Worm (Caenorhabditis elegans): ENCODE data around the gene F28H7.8.

DNA sequence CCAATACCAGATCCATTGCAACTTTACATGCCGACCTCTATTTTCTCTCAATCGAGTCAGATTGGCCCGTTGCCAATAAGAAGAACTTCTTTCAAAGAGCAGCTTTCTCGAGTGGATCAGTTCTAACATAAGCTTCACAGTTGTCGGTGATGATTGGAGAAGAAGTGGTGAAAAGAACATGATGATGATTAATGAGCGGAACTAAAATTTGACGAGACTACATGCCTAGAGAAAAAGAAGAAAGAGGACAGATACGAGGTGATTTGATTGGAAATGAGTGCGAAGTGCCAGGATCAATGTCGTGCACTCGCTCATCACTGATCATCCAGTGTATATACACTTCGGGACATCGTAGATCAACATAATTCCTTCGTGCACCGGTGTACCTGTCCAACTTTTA, 31.1 kb upstream of the F28H7.8 start:
- TF ChIP-seq lsy-2 (tag; optimal IDR thresholded peaks at IDR 0.05), result no peak
- no peak for TF ChIP-seq zfp-2 (tag; optimal IDR thresholded peaks at IDR 0.05)
- no peak for TF ChIP-seq ZK546.5 (tag; optimal IDR thresholded peaks at IDR 0.05)
- no peak for TF ChIP-seq ces-1 (GFP tag; optimal IDR thresholded peaks at IDR 0.05)
- TF ChIP-seq F10B5.3 (tag; optimal IDR thresholded peaks at IDR 0.05), result no peak
- TF ChIP-seq nhr-6 (tag; optimal IDR thresholded peaks at IDR 0.05), result no peak
- no peak for TF ChIP-seq nhr-237 (tag; optimal IDR thresholded peaks at IDR 0.05)
- no peak for TF ChIP-seq attf-4 (tag; optimal IDR thresholded peaks at IDR 0.05)
- no peak for TF ChIP-seq aly-2 (tag; optimal IDR thresholded peaks at IDR 0.05)
- TF ChIP-seq gei-8 (GFP tag; optimal IDR thresholded peaks at IDR 0.05), result no peak
